Worm (Caenorhabditis elegans) whole organism, late embryonic: ENCODE data around the gene tat-4.

Experiments used
- ahr-1 ChIP-seq: sonication (generic microtip); optimal IDR thresholded peaks from 2 replicates; lab custom pipeline; 2016; ENCODE audit warnings: missing genetic modification characterization, missing compliant biosample characterization
- gmeb-2 ChIP-seq: sonication (generic microtip); optimal IDR thresholded peaks from 2 replicates; lab custom pipeline; 2016; ENCODE audit warnings: missing genetic modification characterization, inconsistent platforms, missing compliant biosample characterization
- nhr-11 ChIP-seq: fragments of 150-350 bp; optimal IDR thresholded peaks from 2 replicates; lab custom pipeline; 2014; ENCODE audit warnings: missing biosample characterization, missing genetic modification characterization
- pqm-1 ChIP-seq: sonication (generic microtip); optimal IDR thresholded peaks from 2 replicates; lab custom pipeline; 2016; ENCODE audit warnings: missing genetic modification characterization, missing compliant biosample characterization
- unc-3 ChIP-seq, 2 experiments: fragments of 200-800 bp in 1 of 2; sonication (Bioruptor generic) in 1 of 2; sonication (generic microtip) in 1 of 2; conservative IDR thresholded peaks in 1 of 2; optimal IDR thresholded peaks in 1 of 2; 2 replicates each; pipeline versions ENCODE4 v1.3.6 to Lab custom; 2016 to 2022; ENCODE audit warnings: missing compliant biosample characterization in 2 of 2, missing genetic modification characterization in 2 of 2, missing genetic modification reagents in 1 of 2

ce11 chrII:6290047-6290582 lies 46.0 kb upstream of the tat-4 start, which contains the start of gene upb-1:
- TF ChIP-seq ahr-1 (tag; lab: Kevin White, UChicago) (no peak), unc-3 (GFP tag; conservative IDR thresholded peaks at IDR 0.05; lab: Robert Waterston, UW) (no peak), unc-3 (tag; optimal IDR thresholded peaks at IDR 0.05; lab: Kevin White, UChicago) (no peak), gmeb-2 (no peak), nhr-11 (tag; lab: Kevin White, UChicago) (no peak), pqm-1 (tag; lab: Kevin White, UChicago) (no peak)
